Worm (Caenorhabditis elegans) whole organism, early embryonic: ENCODE results near the gene sru-6.

ENCODE experiments used
- B0310.2 ChIP-seq: sonication (generic microtip); optimal IDR thresholded peaks from 2 replicates; lab custom pipeline; 2016; ENCODE audit warnings: mild to moderate bottlenecking, missing genetic modification characterization, missing compliant biosample characterization
- F13C5.2 ChIP-seq: sonication (generic microtip); optimal IDR thresholded peaks from 2 replicates; lab custom pipeline; 2017; ENCODE audit warnings: mild to moderate bottlenecking, missing genetic modification characterization, inconsistent platforms, missing compliant biosample characterization
- aly-1 ChIP-seq: sonication (generic microtip); optimal IDR thresholded peaks from 2 replicates; lab custom pipeline; 2016; ENCODE audit warnings: missing genetic modification characterization, missing compliant biosample characterization
- ama-1 ChIP-seq: fragments of 150-350 bp; optimal IDR thresholded peaks from 2 replicates; lab custom pipeline; 2014
- ceh-13 ChIP-seq: fragments of 200-800 bp; sonication (Bioruptor generic); optimal IDR thresholded peaks from 2 replicates; lab custom pipeline; 2018; ENCODE audit warnings: mild to moderate bottlenecking, missing genetic modification characterization, missing compliant biosample characterization
- ceh-36 ChIP-seq: sonication (generic microtip); optimal IDR thresholded peaks from 2 replicates; lab custom pipeline; 2016; ENCODE audit warnings: missing genetic modification characterization, inconsistent platforms, missing compliant biosample characterization
- ets-7 ChIP-seq: sonication (generic microtip); optimal IDR thresholded peaks from 2 replicates; lab custom pipeline; 2016; ENCODE audit warnings: missing genotype, missing genetic modification characterization, missing compliant biosample characterization
- flt-1 ChIP-seq: fragments of 200-800 bp; sonication (Bioruptor generic); IDR thresholded peaks from 2 replicates; pipeline ENCODE4 v1.3.6; 2022; ENCODE audit warnings: missing genetic modification characterization, missing compliant biosample characterization
- hmbx-1 ChIP-seq: sonication (generic microtip); optimal IDR thresholded peaks from 2 replicates; lab custom pipeline; 2016; ENCODE audit warnings: mild to moderate bottlenecking, missing genetic modification characterization, missing compliant biosample characterization
- hmg-4 ChIP-seq: fragments of 200-800 bp; sonication (Bioruptor generic); optimal IDR thresholded peaks from 2 replicates; lab custom pipeline; 2018; ENCODE audit warnings: mild to moderate bottlenecking, missing genetic modification characterization, missing compliant biosample characterization
- hnd-1 ChIP-seq: sonication (generic microtip); optimal IDR thresholded peaks from 2 replicates; lab custom pipeline; 2016; ENCODE audit warnings: missing genetic modification characterization, missing compliant biosample characterization
- pes-1 ChIP-seq: fragments of 200-800 bp; sonication (Bioruptor generic); IDR thresholded peaks from 2 replicates; pipeline ENCODE4 v1.3.6; 2022; ENCODE audit warnings: missing genetic modification reagents, missing genetic modification characterization, missing compliant biosample characterization
- scrt-1 ChIP-seq: fragments of 200-800 bp; sonication (Bioruptor generic); IDR thresholded peaks from 2 replicates; pipeline ENCODE4 v1.3.6; 2022; ENCODE audit warnings: missing genetic modification characterization, missing compliant biosample characterization
- sea-1 ChIP-seq: fragments of 200-800 bp; sonication (Bioruptor generic); conservative IDR thresholded peaks from 2 replicates; pipeline ENCODE4 v1.3.6; 2022; ENCODE audit warnings: missing genetic modification characterization, missing compliant biosample characterization
- tbx-11 ChIP-seq: fragments of 200-800 bp; sonication (Bioruptor generic); IDR thresholded peaks from 2 replicates; pipeline ENCODE4 v1.3.6; 2022; ENCODE audit warnings: missing genetic modification characterization, missing compliant biosample characterization
- tbx-37 ChIP-seq: fragments of 200-800 bp; sonication (Bioruptor generic); conservative IDR thresholded peaks from 2 replicates; pipeline ENCODE4 v1.3.6; 2022; ENCODE audit warnings: missing genetic modification reagents, missing genetic modification characterization, missing compliant biosample characterization
- tra-4 ChIP-seq: sonication (generic microtip); optimal IDR thresholded peaks from 2 replicates; lab custom pipeline; 2017; ENCODE audit warnings: missing genetic modification characterization, missing compliant biosample characterization

Gene sru-6

ce11 chrIV:9533071-9533470 is 42.7 kb downstream of the sru-6 start, which contains the start of gene F56H11.2:
F56H11.2 (minus strand) TSS chrIV:9533171.
- TF ChIP-seq ama-1 (lab: Kevin White, UChicago) (no peak), scrt-1 (GFP tag; lab: Robert Waterston, UW) (no peak), tbx-11 (no peak), flt-1 (GFP tag; lab: Robert Waterston, UW) (no peak), hmg-4 (GFP tag; lab: Kevin White, UChicago) (no peak), F13C5.2 (no peak)

ce11 chrIV:9534342-9534741 is 43.9 kb downstream of the sru-6 start:
- TF ChIP-seq ets-7 (tag; lab: Kevin White, UChicago) (no peak), sea-1 (GFP tag; lab: Robert Waterston, UW) (no peak), B0310.2 (tag; lab: Kevin White, UChicago) (no peak), hmbx-1 (tag; lab: Kevin White, UChicago) (no peak), hmg-4 (GFP tag; lab: Kevin White, UChicago) (no peak), flt-1 (GFP tag; lab: Robert Waterston, UW) (no peak), tbx-11 (no peak), scrt-1 (GFP tag; lab: Robert Waterston, UW) (no peak), aly-1 (no peak), ceh-36 (no peak), ama-1 (lab: Kevin White, UChicago) (no peak), pes-1 (GFP tag; lab: Robert Waterston, UW) (no peak)

ce11 chrIV:9535105-9535504 is 44.7 kb downstream of the sru-6 start:
- TF ChIP-seq ceh-13 = no peak

ce11 chrIV:9536124-9536523 is 45.7 kb downstream of the sru-6 start:
- TF ChIP-seq flt-1 (GFP tag; lab: Robert Waterston, UW) = no peak
- no peak for TF ChIP-seq sea-1 (GFP tag; lab: Robert Waterston, UW)
- no peak for TF ChIP-seq ets-7 (tag; lab: Kevin White, UChicago)
- TF ChIP-seq hnd-1 (tag; lab: Kevin White, UChicago) = no peak
- no peak for TF ChIP-seq hmg-4 (GFP tag; lab: Kevin White, UChicago)
- no peak for TF ChIP-seq ceh-13
- TF ChIP-seq tbx-37 = no peak
- no peak for TF ChIP-seq hmbx-1 (tag; lab: Kevin White, UChicago)
- no peak for TF ChIP-seq tra-4 (tag; lab: Kevin White, UChicago)
- TF ChIP-seq aly-1 = no peak
- no peak for TF ChIP-seq ceh-36

- no peak for TF ChIP-seq tbx-11
- TF ChIP-seq hmg-4 (GFP tag; lab: Kevin White, UChicago) = no peak
- TF ChIP-seq sea-1 (GFP tag; lab: Robert Waterston, UW) = no peak
- TF ChIP-seq scrt-1 (GFP tag; lab: Robert Waterston, UW) = no peak
- TF ChIP-seq hmbx-1 (tag; lab: Kevin White, UChicago) = no peak
- no peak for TF ChIP-seq tbx-37
- TF ChIP-seq ceh-13 = no peak
- TF ChIP-seq ama-1 (lab: Kevin White, UChicago) = no peak
- TF ChIP-seq F13C5.2 = no peak
- no peak for TF ChIP-seq tra-4 (tag; lab: Kevin White, UChicago)
- TF ChIP-seq flt-1 (GFP tag; lab: Robert Waterston, UW) = no peak
- no peak for TF ChIP-seq hnd-1 (tag; lab: Kevin White, UChicago)
Measured at ce11 chrIV:9537500-9537899, 47.1 kb downstream of the sru-6 start.

- TF ChIP-seq tbx-11 (no peak), ceh-13 (no peak), ceh-36 (no peak), tra-4 (tag; lab: Kevin White, UChicago) (no peak), sea-1 (GFP tag; lab: Robert Waterston, UW) (no peak), F13C5.2 (no peak), flt-1 (GFP tag; lab: Robert Waterston, UW) (no peak), aly-1 (no peak)
Measured at ce11 chrIV:9538214-9538613, 47.8 kb downstream of the sru-6 start.

- no peak for TF ChIP-seq ets-7 (tag; lab: Kevin White, UChicago)
Measured at ce11 chrIV:9540342-9540856, 50.0 kb downstream of the sru-6 start, which contains the start of gene fbl-1. fbl-1 (plus strand) TSS chrIV:9540806.
